Fruit fly (Drosophila melanogaster) whole organism, pupa: ENCODE data around the gene NdufA3.

ENCODE experiments used
- CG13204 ChIP-seq: fragments of 200-800 bp; sonication (Bioruptor generic); optimal IDR thresholded peaks from 2 replicates; lab custom pipeline; 2018; ENCODE audit warnings: missing biosample characterization, mild to moderate bottlenecking, missing genetic modification characterization, moderate library complexity
- CG14655 ChIP-seq: fragments of 200-800 bp; sonication (Bioruptor generic); optimal IDR thresholded peaks from 3 replicates; lab custom pipeline; 2017; ENCODE audit warnings: mild to moderate bottlenecking, missing biosample characterization, missing genetic modification reagents, missing genetic modification characterization
- CG15710 ChIP-seq: fragments of 200-800 bp; sonication (Bioruptor generic); optimal IDR thresholded peaks from 2 replicates; lab custom pipeline; 2018; ENCODE audit warnings: missing biosample characterization, mild to moderate bottlenecking, missing genetic modification characterization, moderate library complexity
- CG32121 ChIP-seq: fragments of 200-800 bp; sonication (Bioruptor generic); IDR thresholded peaks from 2 replicates; pipeline ENCODE4 v1.3.6; 2022; ENCODE audit warnings: missing biosample characterization, missing genetic modification characterization
- D1 ChIP-seq: fragments of 200-800 bp; sonication (Bioruptor generic); optimal IDR thresholded peaks from 2 replicates; lab custom pipeline; 2018; ENCODE audit warnings: missing biosample characterization, mild to moderate bottlenecking, missing genetic modification characterization, moderate library complexity
- EcR ChIP-seq: fragments of 200-800 bp; sonication (Bioruptor generic); optimal IDR thresholded peaks from 3 replicates; lab custom pipeline; 2019; ENCODE audit warnings: missing biosample characterization, missing genetic modification characterization, mild to moderate bottlenecking, moderate library complexity, missing genetic modification reagents
- Pif1B ChIP-seq: fragments of 200-800 bp; sonication (Bioruptor generic); optimal IDR thresholded peaks from 3 replicates; lab custom pipeline; 2016; ENCODE audit warnings: missing biosample characterization, missing genetic modification characterization
- Snoo ChIP-seq: fragments of 200-800 bp; sonication (Bioruptor generic); optimal IDR thresholded peaks from 3 replicates; lab custom pipeline; 2017; ENCODE audit warnings: missing biosample characterization, mild to moderate bottlenecking, missing genetic modification characterization, inconsistent platforms

dm6 chrX:9168273-9168672 lies 8.4 kb upstream of the NdufA3 start:
- TF ChIP-seq Snoo (tag; lab: Kevin White, UChicago) (no peak), CG32121 (GFP tag; lab: Robert Waterston, UW) (no peak), EcR (GFP tag; lab: Kevin White, UChicago) (no peak), CG14655 (GFP tag; lab: Kevin White, UChicago) (no peak), Pif1B (GFP tag; lab: Kevin White, UChicago) (no peak), CG13204 (GFP tag; lab: Kevin White, UChicago) (no peak), CG15710 (no peak), D1 (no peak)
